Fruit fly (Drosophila melanogaster): ENCODE results near the gene Ptpmeg.

Gene Ptpmeg

dm6 chr3L:331842-332802 is 4.2 kb downstream of the Ptpmeg start, which contains the start of gene mthl9 (continued):
- TF ChIP-seq ken (GFP tag; IDR thresholded peaks at IDR 0.05) (0 out of 3 replicates have a peak, but pooled peaks have one; percentile 25), CG4360 (GFP tag; IDR thresholded peaks at IDR 0.05) (0 out of 2 replicates have a peak, but pooled peaks have one; percentile 35), CG13287 (GFP tag; IDR thresholded peaks at IDR 0.05; ENCODE audit: partially characterized antibody) (peak; percentile 45; the same call in 1 of the 2 replicates), cas (GFP tag; IDR thresholded peaks at IDR 0.05) (no peak), vnd (GFP tag; IDR thresholded peaks at IDR 0.05; ENCODE audit: partially characterized antibody) (0 out of 3 replicates have a peak, but pooled peaks have one; percentile 26), pzg (GFP tag; optimal IDR thresholded peaks at IDR 0.05) (peak; percentile 9), CG5180 (GFP tag; optimal IDR thresholded peaks at IDR 0.05) (peak; percentile 16), ci (GFP tag; IDR thresholded peaks at IDR 0.05) (0 out of 3 replicates have a peak, but pooled peaks have one; percentile 5), CG10543 (GFP tag; optimal IDR thresholded peaks at IDR 0.05) (peak; percentile 94), CG13894 (tag; optimal IDR thresholded peaks at IDR 0.05) (peak; percentile 42), pros (GFP tag; optimal IDR thresholded peaks at IDR 0.05) (peak; percentile 42), CG17385 (GFP tag; optimal IDR thresholded peaks at IDR 0.05) (peak; percentile 17), CG8924 (tag; optimal IDR thresholded peaks at IDR 0.05) (peak; percentile 10), CG10431 (GFP tag; optimal IDR thresholded peaks at IDR 0.05) (no peak), slbo (GFP tag; IDR thresholded peaks at IDR 0.05) (peak; percentile 36; the same call in 1 of the 2 replicates), Fer1 (GFP tag; optimal IDR thresholded peaks at IDR 0.05) (peak; percentile 62), CG32532 (GFP tag; IDR thresholded peaks at IDR 0.05) (peak; percentile 34; the same call in 1 of the 2 replicates), Fer3 (tag; optimal IDR thresholded peaks at IDR 0.05) (peak; percentile 8), vvl (GFP tag; IDR thresholded peaks at IDR 0.05) (peak; percentile 56), CG2889 (GFP tag; IDR thresholded peaks at IDR 0.05) (no peak), H2.0 (GFP tag; IDR thresholded peaks at IDR 0.05) (no peak), CG34224 (GFP tag; IDR thresholded peaks at IDR 0.05; ENCODE audit: partially characterized antibody) (0 out of 3 replicates have a peak, but pooled peaks have one; percentile 52), nau (GFP tag; optimal IDR thresholded peaks at IDR 0.05) (peak; percentile 45), Xrp1 (GFP tag; IDR thresholded peaks at IDR 0.05) (no peak), gfzf (GFP tag; optimal IDR thresholded peaks at IDR 0.05) (peak; percentile 32), CG12769 (tag; optimal IDR thresholded peaks at IDR 0.05) (peak; percentile 94), amos (GFP tag; IDR thresholded peaks at IDR 0.05; ENCODE audit: partially characterized antibody) (peak; percentile 10; the same call in 1 of the 2 replicates), pita (GFP tag; optimal IDR thresholded peaks at IDR 0.05) (peak; percentile 64), CG4328 (GFP tag; optimal IDR thresholded peaks at IDR 0.05) (peak; percentile 26), PHDP (tag; optimal IDR thresholded peaks at IDR 0.05) (no peak), E2f2 (GFP tag; IDR thresholded peaks at IDR 0.05) (peak; percentile 40; the same call in 1 of the 2 replicates), org-1 (GFP tag; optimal IDR thresholded peaks at IDR 0.05) (no peak), sug (tag; optimal IDR thresholded peaks at IDR 0.05) (peak; percentile 90), NfI (GFP tag; optimal IDR thresholded peaks at IDR 0.05) (peak; percentile 8), CG34376 (GFP tag; optimal IDR thresholded peaks at IDR 0.05) (peak; percentile 95), Bdp1 (GFP tag; optimal IDR thresholded peaks at IDR 0.05) (peak; percentile 2), dati (GFP tag; IDR thresholded peaks at IDR 0.05) (no peak), prd (optimal IDR thresholded peaks at IDR 0.05) (no peak), prd (GFP tag; IDR thresholded peaks at IDR 0.05) (no peak), Side (GFP tag; optimal IDR thresholded peaks at IDR 0.05) (no peak), Eip74EF (GFP tag; optimal IDR thresholded peaks at IDR 0.05) (peak in 1 of 2 experiments; percentile 15), Med (GFP tag) (peak; percentile 56), Deaf1 (tag; optimal IDR thresholded peaks at IDR 0.05) (peak; percentile 53), CG11723 (GFP tag; optimal IDR thresholded peaks at IDR 0.05) (no peak), oc (tag; optimal IDR thresholded peaks at IDR 0.05) (no peak), Nf-YC (tag; optimal IDR thresholded peaks at IDR 0.05) (peak; percentile 2), grn (GFP tag; optimal IDR thresholded peaks at IDR 0.05) (peak; percentile 14)

All from whole organism, embryonic.